Worm (Caenorhabditis elegans): ENCODE data around the gene C39B10.5.

ce11 chrX:10432786-10433185 is 14.4 kb upstream of the C39B10.5 start:
- TF ChIP-seq T22C8.4 (GFP tag; IDR thresholded peaks at IDR 0.05) (no peak), klf-2 (GFP tag; conservative IDR thresholded peaks at IDR 0.05) (no peak), tab-1 (GFP tag; IDR thresholded peaks at IDR 0.05) (no peak), ref-1 (GFP tag; conservative IDR thresholded peaks at IDR 0.05) (no peak)
